Fruit fly (Drosophila melanogaster): ENCODE data around the gene IKKepsilon.

Gene IKKepsilon

DNA sequence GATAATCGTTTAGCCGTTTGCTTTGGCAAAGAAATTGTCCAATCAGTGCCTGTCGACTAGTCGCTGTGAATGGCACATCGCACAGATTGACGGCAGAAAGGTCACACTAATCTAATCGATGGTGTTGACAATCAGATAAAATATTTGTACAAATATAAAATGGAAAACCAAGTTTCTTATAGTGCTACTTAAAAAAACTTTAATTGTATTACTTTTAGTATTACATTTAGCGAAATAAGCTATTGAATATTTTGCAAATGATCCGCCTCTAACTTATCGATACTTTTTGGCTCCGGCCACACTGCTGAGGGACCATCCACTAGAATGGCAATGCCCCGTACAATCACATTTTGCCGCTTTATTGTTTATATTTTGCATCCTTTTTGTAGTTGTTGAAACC, 19.7 kb upstream of the IKKepsilon start, which contains the start of the genes brun and CG2614:
TSS of gene brun (minus strand) at position 69 of the 400 bp plus-strand sequence.
TSS of gene CG2614 (plus strand) at position 317 of the 400 bp plus-strand sequence.
- TF ChIP-seq Hr38 (GFP tag; optimal IDR thresholded peaks at IDR 0.05) (no peak), lz (GFP tag; optimal IDR thresholded peaks at IDR 0.05) (peak; percentile 76), dac (GFP tag; optimal IDR thresholded peaks at IDR 0.05) (no peak), achi (GFP tag; optimal IDR thresholded peaks at IDR 0.05) (no peak), topi (GFP tag; optimal IDR thresholded peaks at IDR 0.05) (no peak), Sox14 (GFP tag; optimal IDR thresholded peaks at IDR 0.05) (no peak), Eip93F (GFP tag; optimal IDR thresholded peaks at IDR 0.05) (no peak), eg (GFP tag; IDR thresholded peaks at IDR 0.05) (0 out of 3 replicates have a peak, but pooled peaks have one; percentile 36), CG9139 (GFP tag; optimal IDR thresholded peaks at IDR 0.05) (no peak), Eip75B (GFP tag; optimal IDR thresholded peaks at IDR 0.05) (no peak), CG3919 (GFP tag; optimal IDR thresholded peaks at IDR 0.05) (no peak), Sox102F (GFP tag; optimal IDR thresholded peaks at IDR 0.05) (no peak), Blimp-1 (GFP tag; optimal IDR thresholded peaks at IDR 0.05) (no peak), net (GFP tag; optimal IDR thresholded peaks at IDR 0.05) (no peak), salr (GFP tag; optimal IDR thresholded peaks at IDR 0.05) (no peak), CG6808 (GFP tag; optimal IDR thresholded peaks at IDR 0.05) (no peak), CG3032 (tag; optimal IDR thresholded peaks at IDR 0.05) (peak; percentile 52), CG1621 (tag; optimal IDR thresholded peaks at IDR 0.05) (no peak), spab (GFP tag; optimal IDR thresholded peaks at IDR 0.05) (no peak), CG31627 (GFP tag; optimal IDR thresholded peaks at IDR 0.05) (peak; percentile 77), CG6276 (GFP tag; optimal IDR thresholded peaks at IDR 0.05) (no peak), svp (GFP tag) (no peak), fd59A (GFP tag; optimal IDR thresholded peaks at IDR 0.05) (no peak), CG8319 (GFP tag; optimal IDR thresholded peaks at IDR 0.05) (no peak), CG15336 (GFP tag; IDR thresholded peaks at IDR 0.05) (peak; percentile 43; the same call in 1 of the 2 replicates), Ets21C (GFP tag; optimal IDR thresholded peaks at IDR 0.05) (no peak), esn (GFP tag; optimal IDR thresholded peaks at IDR 0.05) (peak; percentile 67), CG34406 (GFP tag; optimal IDR thresholded peaks at IDR 0.05) (no peak), Smox (GFP tag; optimal IDR thresholded peaks at IDR 0.05) (no peak), fkh (GFP tag; optimal IDR thresholded peaks at IDR 0.05) (no peak), CG16779 (tag; optimal IDR thresholded peaks at IDR 0.05) (no peak), CG11902 (GFP tag; optimal IDR thresholded peaks at IDR 0.05) (peak; percentile 35), pdm3 (GFP tag; optimal IDR thresholded peaks at IDR 0.05) (no peak), CG6854 (GFP tag; optimal IDR thresholded peaks at IDR 0.05) (no peak), CG11762 (GFP tag; optimal IDR thresholded peaks at IDR 0.05; ENCODE audit: insufficient read depth) (peak; percentile 26), CG7368 (GFP tag; optimal IDR thresholded peaks at IDR 0.05) (no peak), Eip78C (GFP tag) (no peak), dsx (GFP tag; optimal IDR thresholded peaks at IDR 0.05; ENCODE audit: poor library complexity, severe bottlenecking) (no peak), acj6 (GFP tag; optimal IDR thresholded peaks at IDR 0.05) (no peak), CG11294 (GFP tag; IDR thresholded peaks at IDR 0.05) (peak; percentile 31; the same call in 1 of the 2 replicates), Hr39 (GFP tag; optimal IDR thresholded peaks at IDR 0.05) (peak; percentile 79), Gug (GFP tag; IDR thresholded peaks at IDR 0.05) (peak; percentile 32; the same call in 1 of the 2 replicates), CG6163 (GFP tag; IDR thresholded peaks at IDR 0.05) (peak; percentile 44; the same call in 1 of the 3 replicates), CG8119 (GFP tag; IDR thresholded peaks at IDR 0.05) (no peak), Lpt (GFP tag; optimal IDR thresholded peaks at IDR 0.05) (peak; percentile 19), fd85E (GFP tag; optimal IDR thresholded peaks at IDR 0.05) (no peak), Sox15 (GFP tag; optimal IDR thresholded peaks at IDR 0.05) (peak; percentile 49), CG10631 (GFP tag; optimal IDR thresholded peaks at IDR 0.05) (no peak), CG4318 (GFP tag; optimal IDR thresholded peaks at IDR 0.05) (no peak), Ets96B (tag; optimal IDR thresholded peaks at IDR 0.05) (no peak), ss (GFP tag; optimal IDR thresholded peaks at IDR 0.05) (no peak), CG32006 (GFP tag; optimal IDR thresholded peaks at IDR 0.05) (no peak), cyc (GFP tag; optimal IDR thresholded peaks at IDR 0.05) (peak; percentile 65)

All from whole organism, prepupa.